Worm (Caenorhabditis elegans) whole organism, L4 larva: ENCODE results near the gene thn-2.

Experiments
- R02D3.7 ChIP-seq: fragments of 150-350 bp; sonication (generic microtip); optimal IDR thresholded peaks from 3 replicates; lab custom pipeline; 2014; ENCODE audit warnings: missing biosample characterization, missing genetic modification characterization
- T26A8.4 ChIP-seq: fragments of 200-800 bp; sonication (Bioruptor generic); IDR thresholded peaks from 2 replicates; pipeline ENCODE4 v1.3.6; 2022; ENCODE audit warnings: missing genetic modification characterization, missing compliant biosample characterization
- Y48G9A.11 ChIP-seq: fragments of 200-800 bp; sonication (Bioruptor generic); IDR thresholded peaks from 2 replicates; pipeline ENCODE4 v1.3.6; 2022; ENCODE audit warnings: missing genetic modification reagents, missing genetic modification characterization, missing compliant biosample characterization
- Y75B8A.6 ChIP-seq: fragments of 200-800 bp; sonication (Bioruptor generic); IDR thresholded peaks from 2 replicates; pipeline ENCODE4 v1.3.6; 2022; ENCODE audit warnings: missing genetic modification reagents, missing genetic modification characterization, missing compliant biosample characterization
- ZK546.5 ChIP-seq, 2 experiments: sonication (generic microtip); optimal IDR thresholded peaks; 2 replicates each; lab custom pipeline; 2017; ENCODE audit warnings: missing biosample characterization in 2 of 2, missing genetic modification characterization in 2 of 2
- aly-2 ChIP-seq: sonication (generic microtip); optimal IDR thresholded peaks from 2 replicates; lab custom pipeline; 2018; ENCODE audit warnings: missing biosample characterization, missing genetic modification characterization
- ama-1 ChIP-seq: fragments of 150-350 bp; optimal IDR thresholded peaks from 2 replicates; lab custom pipeline; 2014; ENCODE audit warnings: inconsistent platforms, mixed read lengths
- ceh-20 ChIP-seq: fragments of 200-800 bp; sonication (Bioruptor generic); IDR thresholded peaks from 2 replicates; pipeline ENCODE4 v1.3.6; 2022; ENCODE audit warnings: missing genetic modification reagents, missing genetic modification characterization, missing compliant biosample characterization
- ceh-28 ChIP-seq: fragments of 150-350 bp; optimal IDR thresholded peaks from 2 replicates; lab custom pipeline; 2014; ENCODE audit warnings: missing biosample characterization, missing genetic modification reagents, missing genetic modification characterization
- ceh-44 ChIP-seq: fragments of 200-800 bp; sonication (Bioruptor generic); IDR thresholded peaks from 2 replicates; pipeline ENCODE4 v1.3.6; 2022; ENCODE audit warnings: missing genetic modification reagents, missing genetic modification characterization, missing compliant biosample characterization
- ces-1 ChIP-seq: fragments of 150-350 bp; sonication (generic microtip); optimal IDR thresholded peaks from 4 replicates; lab custom pipeline; 2014; ENCODE audit warnings: missing biosample characterization, missing genetic modification reagents, missing genetic modification characterization
- daf-12 ChIP-seq: fragments of 150-350 bp; optimal IDR thresholded peaks from 2 replicates; lab custom pipeline; 2014; ENCODE audit warnings: missing biosample characterization, missing genetic modification reagents, missing genetic modification characterization
- daf-16 ChIP-seq, 3 experiments: sonication (generic microtip); optimal IDR thresholded peaks; 2 replicates each; lab custom pipeline; 2016 to 2017; ENCODE audit warnings: missing genetic modification characterization in 3 of 3, missing genetic modification reagents in 3 of 3, mild to moderate bottlenecking in 2 of 3, missing compliant biosample characterization in 2 of 3, missing biosample characterization in 1 of 3, moderate library complexity in 1 of 3
- daf-19 ChIP-seq: fragments of 200-800 bp; sonication (Bioruptor generic); conservative IDR thresholded peaks from 2 replicates; pipeline ENCODE4 v1.3.6; 2022; ENCODE audit warnings: missing genetic modification characterization, missing compliant biosample characterization
- daf-8 ChIP-seq: fragments of 200-800 bp; sonication (Bioruptor generic); IDR thresholded peaks from 2 replicates; pipeline ENCODE4 v1.3.6; 2022; ENCODE audit warnings: missing genetic modification characterization, missing compliant biosample characterization
- dmd-6 ChIP-seq: fragments of 200-800 bp; sonication (Bioruptor generic); IDR thresholded peaks from 2 replicates; pipeline ENCODE4 v1.3.6; 2022; ENCODE audit warnings: missing genetic modification reagents, missing genetic modification characterization, missing compliant biosample characterization
- dmd-8 ChIP-seq: fragments of 200-800 bp; sonication (Bioruptor generic); IDR thresholded peaks from 2 replicates; pipeline ENCODE4 v1.3.6; 2022; ENCODE audit warnings: missing genetic modification characterization, missing compliant biosample characterization
- dmd-9 ChIP-seq: fragments of 200-800 bp; sonication (Bioruptor generic); IDR thresholded peaks from 2 replicates; pipeline ENCODE4 v1.3.6; 2022; ENCODE audit warnings: missing genetic modification reagents, missing genetic modification characterization, missing compliant biosample characterization
- duxl-1 ChIP-seq: sonication (generic microtip); optimal IDR thresholded peaks from 2 replicates; lab custom pipeline; 2016; ENCODE audit warnings: mild to moderate bottlenecking, missing genetic modification characterization, moderate library complexity, missing compliant biosample characterization; ENCODE audit not compliant: poor library complexity
- dve-1 ChIP-seq: sonication (generic microtip); optimal IDR thresholded peaks from 2 replicates; lab custom pipeline; 2017; ENCODE audit warnings: antibody characterized with exemption, mild to moderate bottlenecking, missing genetic modification characterization, missing compliant biosample characterization; ENCODE audit not compliant: insufficient read depth
- egl-27 ChIP-seq: sonication (generic microtip); optimal IDR thresholded peaks from 3 replicates; lab custom pipeline; 2017; ENCODE audit warnings: missing biosample characterization, missing genetic modification reagents, missing genetic modification characterization
- fkh-10 ChIP-seq: fragments of 150-350 bp; optimal IDR thresholded peaks from 2 replicates; lab custom pipeline; 2014; ENCODE audit warnings: missing biosample characterization, missing genetic modification reagents, missing genetic modification characterization
- hlh-30 ChIP-seq: sonication (generic microtip); optimal IDR thresholded peaks from 2 replicates; lab custom pipeline; 2017; ENCODE audit warnings: antibody characterized with exemption, mild to moderate bottlenecking, missing genetic modification characterization, missing compliant biosample characterization; ENCODE audit not compliant: insufficient read depth
- hmg-1.1 ChIP-seq: fragments of 200-800 bp; sonication (Bioruptor generic); IDR thresholded peaks from 2 replicates; pipeline ENCODE4 v1.3.6; 2022; ENCODE audit warnings: missing genetic modification reagents, missing genetic modification characterization, missing compliant biosample characterization
- jun-1 ChIP-seq: fragments of 150-350 bp; optimal IDR thresholded peaks from 2 replicates; lab custom pipeline; 2014; ENCODE audit warnings: missing biosample characterization, missing genetic modification reagents, missing genetic modification characterization
- lin-1 ChIP-seq: fragments of 200-800 bp; sonication (Bioruptor generic); IDR thresholded peaks from 2 replicates; pipeline ENCODE4 v1.3.6; 2022; ENCODE audit warnings: missing genetic modification reagents, missing genetic modification characterization, missing compliant biosample characterization
- lin-15B ChIP-seq: fragments of 150-350 bp; sonication (generic microtip); optimal IDR thresholded peaks from 3 replicates; lab custom pipeline; 2014; ENCODE audit warnings: missing biosample characterization, missing genetic modification characterization
- lir-3 ChIP-seq: sonication (generic microtip); optimal IDR thresholded peaks from 2 replicates; lab custom pipeline; 2016; ENCODE audit warnings: mild to moderate bottlenecking, missing genetic modification characterization, missing compliant biosample characterization
- madf-5 ChIP-seq, 2 experiments: fragments of 200-800 bp; sonication (Bioruptor generic); IDR thresholded peaks; 2 replicates each; pipeline ENCODE4 v1.3.6; 2022; ENCODE audit warnings: missing compliant biosample characterization in 2 of 2, missing genetic modification characterization in 2 of 2
- madf-9 ChIP-seq: fragments of 200-800 bp; sonication (Bioruptor generic); conservative IDR thresholded peaks from 2 replicates; pipeline ENCODE4 v1.3.6; 2022; ENCODE audit warnings: missing genetic modification reagents, missing genetic modification characterization, missing compliant biosample characterization
- mdl-1 ChIP-seq, 2 experiments: fragments of 150-350 bp in 1 of 2; sonication (generic microtip) in 1 of 2; optimal IDR thresholded peaks; 2 replicates each; lab custom pipeline; 2014 to 2017; ENCODE audit warnings: missing biosample characterization in 2 of 2, missing genetic modification characterization in 2 of 2
- mdt-29 ChIP-seq: fragments of 200-800 bp; sonication (Bioruptor generic); IDR thresholded peaks from 2 replicates; pipeline ENCODE4 v1.3.6; 2022; ENCODE audit warnings: missing genetic modification reagents, missing genetic modification characterization, missing compliant biosample characterization
- mes-2 ChIP-seq: sonication (generic microtip); optimal IDR thresholded peaks from 2 replicates; lab custom pipeline; 2016; ENCODE audit warnings: missing genotype, mild to moderate bottlenecking, missing genetic modification characterization, missing compliant biosample characterization; ENCODE audit not compliant: poor library complexity, severe bottlenecking
- nhr-28 ChIP-seq: fragments of 150-350 bp; optimal IDR thresholded peaks from 2 replicates; lab custom pipeline; 2014; ENCODE audit warnings: missing biosample characterization, missing genetic modification characterization
- pha-4 ChIP-seq, 2 experiments: fragments of 150-350 bp in 1 of 2; fragments of 200-800 bp in 1 of 2; sonication (Bioruptor generic) in 1 of 2; IDR thresholded peaks in 1 of 2; optimal IDR thresholded peaks in 1 of 2; 2 replicates each; pipeline versions ENCODE4 v1.3.6 to Lab custom; 2014 to 2022; ENCODE audit warnings: missing genetic modification characterization in 2 of 2, missing genetic modification reagents in 2 of 2, missing biosample characterization in 1 of 2, missing compliant biosample characterization in 1 of 2
- pqm-1 ChIP-seq: sonication (generic microtip); optimal IDR thresholded peaks from 2 replicates; lab custom pipeline; 2017; ENCODE audit warnings: missing biosample characterization, missing genetic modification characterization
- snpc-1.2 ChIP-seq: fragments of 200-800 bp; sonication (Bioruptor generic); IDR thresholded peaks from 2 replicates; pipeline ENCODE4 v1.3.6; 2022; ENCODE audit warnings: missing genetic modification reagents, missing genetic modification characterization, missing compliant biosample characterization
- spr-1 ChIP-seq: sonication (generic microtip); optimal IDR thresholded peaks from 2 replicates; lab custom pipeline; 2016; ENCODE audit warnings: mild to moderate bottlenecking, missing genetic modification characterization, missing compliant biosample characterization
- spr-3 ChIP-seq: fragments of 200-800 bp; sonication (Bioruptor generic); optimal IDR thresholded peaks from 2 replicates; lab custom pipeline; 2018; ENCODE audit warnings: mild to moderate bottlenecking, missing genetic modification characterization, missing compliant biosample characterization
- tag-97 ChIP-seq: fragments of 200-800 bp; sonication (Bioruptor generic); IDR thresholded peaks from 2 replicates; pipeline ENCODE4 v1.3.6; 2022; ENCODE audit warnings: missing genetic modification characterization, missing compliant biosample characterization
- tra-1 ChIP-seq: fragments of 200-800 bp; sonication (Bioruptor generic); IDR thresholded peaks from 2 replicates; pipeline ENCODE4 v1.3.6; 2022; ENCODE audit warnings: missing genetic modification reagents, missing genetic modification characterization, missing compliant biosample characterization
- unc-39 ChIP-seq: sonication (generic microtip); optimal IDR thresholded peaks from 2 replicates; lab custom pipeline; 2017; ENCODE audit warnings: missing biosample characterization, missing genetic modification characterization
- unc-62 ChIP-seq, 3 experiments: fragments of 150-350 bp in 1 of 3; sonication (generic microtip); optimal IDR thresholded peaks in 2 of 3; peaks in 1 of 3; 1 replicate in 1 of 3; 2 replicates in 2 of 3; lab custom pipeline; 2014 to 2017; ENCODE audit warnings: missing biosample characterization in 3 of 3, missing genetic modification characterization in 3 of 3, missing genetic modification reagents in 3 of 3, missing genotype in 1 of 3
- zfp-2 ChIP-seq: sonication (generic microtip); optimal IDR thresholded peaks from 2 replicates; lab custom pipeline; 2016; ENCODE audit warnings: mild to moderate bottlenecking, missing genetic modification characterization, missing compliant biosample characterization
- zfp-3 ChIP-seq: fragments of 200-800 bp; sonication (Bioruptor generic); conservative IDR thresholded peaks from 2 replicates; pipeline ENCODE4 v1.3.6; 2022; ENCODE audit warnings: missing genetic modification reagents, missing genetic modification characterization, missing compliant biosample characterization
- zip-11 ChIP-seq: fragments of 200-800 bp; sonication (Bioruptor generic); IDR thresholded peaks from 2 replicates; pipeline ENCODE4 v1.3.6; 2022; ENCODE audit warnings: missing genetic modification characterization, missing compliant biosample characterization
- zip-2 ChIP-seq: fragments of 150-350 bp; optimal IDR thresholded peaks from 2 replicates; lab custom pipeline; 2014; ENCODE audit warnings: missing biosample characterization, missing genetic modification characterization

thn-2 gene

DNA sequence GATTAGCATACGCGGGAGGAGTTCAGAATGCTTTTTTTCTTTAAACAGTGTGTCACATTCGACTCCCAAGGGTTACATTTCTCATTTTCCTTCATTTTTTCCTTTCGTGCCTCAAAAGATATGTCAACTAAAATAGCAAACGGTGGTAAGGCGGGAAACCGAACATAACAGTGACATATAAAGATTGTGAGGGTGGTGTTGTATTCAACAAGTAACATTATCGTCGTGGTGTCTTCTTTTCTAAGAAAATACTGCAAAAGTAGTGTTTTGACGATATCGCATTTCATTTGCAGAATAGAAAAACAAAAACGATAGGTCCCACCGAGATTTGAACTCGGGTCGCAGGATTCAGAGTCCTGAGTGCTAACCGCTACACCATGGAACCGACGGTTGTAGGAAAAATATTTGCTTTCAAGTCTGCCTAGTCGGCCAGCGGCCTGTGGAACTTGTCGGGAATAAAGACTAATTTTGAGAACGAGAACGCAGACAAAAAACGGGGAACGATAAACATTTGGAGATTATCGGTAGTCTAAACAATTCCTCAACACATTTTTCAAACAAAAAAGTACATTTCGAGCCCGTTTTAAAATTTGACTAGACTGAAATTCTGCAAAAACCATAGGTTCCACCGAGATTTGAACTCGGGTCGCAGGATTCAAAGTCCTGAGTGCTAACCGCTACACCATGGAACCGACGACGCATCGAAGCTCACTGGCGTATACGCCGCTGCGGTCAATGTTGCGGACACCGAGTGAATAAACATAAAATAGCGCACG is 33.8 kb downstream of the thn-2 start:
- no peak for TF ChIP-seq lin-15B
- TF ChIP-seq ceh-28: no peak
- TF ChIP-seq dmd-9: 0 out of 2 replicates have a peak, but pooled peaks have one; percentile 10
- no peak for TF ChIP-seq mdt-29 (GFP tag; lab: Robert Waterston, UW)
- TF ChIP-seq R02D3.7 (tag; lab: Kevin White, UChicago): no peak
- TF ChIP-seq T26A8.4 (GFP tag; lab: Robert Waterston, UW): peak; percentile 19; the same call in 1 of the 2 replicates
- no peak for TF ChIP-seq ces-1
- TF ChIP-seq zip-2 (tag; lab: Kevin White, UChicago): no peak
- TF ChIP-seq pha-4 (GFP tag; IDR thresholded peaks at IDR 0.05; lab: Robert Waterston, UW): no peak; the same call in 1 of the 2 replicates
- no peak for TF ChIP-seq pha-4 (tag; optimal IDR thresholded peaks at IDR 0.05; lab: Kevin White, UChicago)
- TF ChIP-seq pqm-1 (tag; lab: Kevin White, UChicago): no peak
- peak; percentile 42; the same call in 1 of the 2 replicates for TF ChIP-seq dmd-8 (GFP tag; lab: Robert Waterston, UW)
- no peak; the same call in 1 of the 2 replicates for TF ChIP-seq tra-1 (GFP tag; lab: Robert Waterston, UW)
- TF ChIP-seq madf-9: 0 out of 2 replicates have a peak, but pooled peaks have one; percentile 8
- TF ChIP-seq hmg-1.1 (GFP tag; lab: Robert Waterston, UW): peak; percentile 55
- TF ChIP-seq zip-11 (GFP tag; lab: Robert Waterston, UW): no peak
- no peak for TF ChIP-seq zfp-2 (tag; lab: Kevin White, UChicago)
- TF ChIP-seq Y48G9A.11 (GFP tag; lab: Robert Waterston, UW): peak; percentile 28; the same call in 1 of the 2 replicates
- TF ChIP-seq daf-16 (GFP tag; optimal IDR thresholded peaks at IDR 0.05; lab: Kevin White, UChicago): peak in 1 of 2 experiments; percentile 31
- TF ChIP-seq daf-16 (tag; optimal IDR thresholded peaks at IDR 0.05; lab: Kevin White, UChicago): peak; percentile 45
- no peak for TF ChIP-seq spr-3
- TF ChIP-seq zfp-3 (GFP tag; lab: Robert Waterston, UW): no peak
- TF ChIP-seq tag-97 (GFP tag; lab: Robert Waterston, UW): no peak
- TF ChIP-seq snpc-1.2: peak; percentile 69; the same call in 1 of the 2 replicates
- TF ChIP-seq ceh-44 (GFP tag; lab: Robert Waterston, UW): no peak
- TF ChIP-seq daf-12: no peak
- 0 out of 2 replicates have a peak, but pooled peaks have one; percentile 14 for TF ChIP-seq ceh-20
- TF ChIP-seq dve-1: peak; percentile 13
- no peak for TF ChIP-seq egl-27 (tag; lab: Kevin White, UChicago)
- TF ChIP-seq mdl-1 (tag; optimal IDR thresholded peaks at IDR 0.05; lab: Kevin White, UChicago): no peak
- TF ChIP-seq spr-1 (tag; lab: Kevin White, UChicago): peak; percentile 50
- TF ChIP-seq madf-5 (GFP tag; IDR thresholded peaks at IDR 0.05; lab: Robert Waterston, UW): no peak
- TF ChIP-seq nhr-28: no peak
- no peak for TF ChIP-seq ama-1 (lab: Kevin White, UChicago)
- TF ChIP-seq aly-2 (tag; lab: Kevin White, UChicago): no peak
- no peak for TF ChIP-seq jun-1
- TF ChIP-seq fkh-10 (GFP tag; lab: Kevin White, UChicago): no peak
- peak; percentile 56 for TF ChIP-seq mes-2
- no peak for TF ChIP-seq Y75B8A.6 (GFP tag; lab: Robert Waterston, UW)
- peak; percentile 63; the same call in 1 of the 2 replicates for TF ChIP-seq daf-19 (GFP tag; lab: Robert Waterston, UW)
- no peak for TF ChIP-seq unc-39 (tag; lab: Kevin White, UChicago)
- no peak for TF ChIP-seq daf-8 (GFP tag; lab: Robert Waterston, UW)
- peak; percentile 35 for TF ChIP-seq dmd-6 (GFP tag; lab: Robert Waterston, UW)
- TF ChIP-seq lir-3 (tag; lab: Kevin White, UChicago): peak; percentile 45
- TF ChIP-seq lin-1 (GFP tag; lab: Robert Waterston, UW): no peak
- no peak for TF ChIP-seq hlh-30 (tag; lab: Kevin White, UChicago)
- peak; percentile 9 for TF ChIP-seq duxl-1 (tag; lab: Kevin White, UChicago)
- TF ChIP-seq ZK546.5 (tag; optimal IDR thresholded peaks at IDR 0.05; lab: Kevin White, UChicago): no peak
- TF ChIP-seq unc-62 (GFP tag; optimal IDR thresholded peaks at IDR 0.05 in 1 of 2; lab: Kevin White, UChicago): peak in 1 of 2 experiments; percentile 91
- TF ChIP-seq unc-62 (tag; optimal IDR thresholded peaks at IDR 0.05; lab: Kevin White, UChicago): no peak
